Fruit fly (Drosophila melanogaster): ENCODE results near the gene CG14671.

Gene CG14671

dm6 chr3R:5568590-5568989 is 4.0 kb upstream of the CG14671 start, which contains the start of the genes CG2931 and Rheb (continued):
- TF ChIP-seq Optix (GFP tag; IDR thresholded peaks at IDR 0.05) (peak; percentile 39; the same call in 1 of the 3 replicates), CG13296 (GFP tag; optimal IDR thresholded peaks at IDR 0.05) (peak; percentile 23), CG12299 (tag; optimal IDR thresholded peaks at IDR 0.05) (peak; percentile 41), repo (GFP tag; optimal IDR thresholded peaks at IDR 0.05) (no peak), CG8359 (GFP tag; optimal IDR thresholded peaks at IDR 0.05; ENCODE audit: borderline replicate concordance) (no peak), CG7987 (GFP tag; optimal IDR thresholded peaks at IDR 0.05) (peak; percentile 16), HmgZ (tag; optimal IDR thresholded peaks at IDR 0.05) (peak; percentile 72), dmrt99B (tag; optimal IDR thresholded peaks at IDR 0.05) (no peak), tap (tag; optimal IDR thresholded peaks at IDR 0.05) (peak; percentile 48), CG10979 (tag; optimal IDR thresholded peaks at IDR 0.05) (peak; percentile 58), mirr (GFP tag; optimal IDR thresholded peaks at IDR 0.05) (no peak), CG11695 (GFP tag; IDR thresholded peaks at IDR 0.05) (0 out of 3 replicates have a peak, but pooled peaks have one; percentile 21), wdn (GFP tag; IDR thresholded peaks at IDR 0.05) (no peak), Adf1 (GFP tag; IDR thresholded peaks at IDR 0.05) (peak; percentile 54), tio (GFP tag; optimal IDR thresholded peaks at IDR 0.05) (no peak), nom (GFP tag; optimal IDR thresholded peaks at IDR 0.05) (no peak), Trl (optimal IDR thresholded peaks at IDR 0.05) (no peak), Trl (GFP tag; optimal IDR thresholded peaks at IDR 0.05) (no peak), CG11093 (GFP tag; IDR thresholded peaks at IDR 0.05) (no peak), fd64A (GFP tag; optimal IDR thresholded peaks at IDR 0.05) (no peak), CG17829 (tag; optimal IDR thresholded peaks at IDR 0.05) (peak; percentile 83), CG10431 (GFP tag; optimal IDR thresholded peaks at IDR 0.05) (peak; percentile 16), Fer3 (tag; optimal IDR thresholded peaks at IDR 0.05) (peak; percentile 63), trh (GFP tag; optimal IDR thresholded peaks at IDR 0.05) (peak; percentile 1), Taf1 (GFP tag; IDR thresholded peaks at IDR 0.05) (no peak), Blimp-1 (GFP tag; optimal IDR thresholded peaks at IDR 0.05) (peak; percentile 60), slp2 (GFP tag; optimal IDR thresholded peaks at IDR 0.05) (peak; percentile 14), CG15269 (tag; optimal IDR thresholded peaks at IDR 0.05) (peak; percentile 68), CG18599 (GFP tag; optimal IDR thresholded peaks at IDR 0.05) (peak; percentile 37), hbn (GFP tag; IDR thresholded peaks at IDR 0.05; ENCODE audit: partially characterized antibody) (peak; percentile 73), CG8765 (GFP tag; IDR thresholded peaks at IDR 0.05) (no peak), tup (GFP tag; optimal IDR thresholded peaks at IDR 0.05) (peak; percentile 48), CG12391 (tag; optimal IDR thresholded peaks at IDR 0.05) (peak; percentile 81), gt (GFP tag; IDR thresholded peaks at IDR 0.05) (no peak), yki (optimal IDR thresholded peaks at IDR 0.05) (no peak), CG4820 (GFP tag; optimal IDR thresholded peaks at IDR 0.05) (peak; percentile 61), Lhr (GFP tag; optimal IDR thresholded peaks at IDR 0.05) (peak; percentile 76), CG1832 (GFP tag; optimal IDR thresholded peaks at IDR 0.05) (no peak), C15 (GFP tag; IDR thresholded peaks at IDR 0.05) (no peak), sob (GFP tag; IDR thresholded peaks at IDR 0.05) (peak; percentile 70), sug (tag; optimal IDR thresholded peaks at IDR 0.05) (peak; percentile 63), psq (GFP tag; optimal IDR thresholded peaks at IDR 0.05) (peak; percentile 14), CG4707 (GFP tag; optimal IDR thresholded peaks at IDR 0.05) (no peak), tgo (GFP tag; IDR thresholded peaks at IDR 0.05) (peak; percentile 67), Hr78 (GFP tag; optimal IDR thresholded peaks at IDR 0.05) (no peak), tna (GFP tag; IDR thresholded peaks at IDR 0.05; ENCODE audit: partially characterized antibody) (peak; percentile 64), caup (GFP tag; optimal IDR thresholded peaks at IDR 0.05; ENCODE audit: severe bottlenecking) (no peak), grn (GFP tag; optimal IDR thresholded peaks at IDR 0.05) (peak; percentile 39), CG7928 (GFP tag; optimal IDR thresholded peaks at IDR 0.05) (peak; percentile 15), CG14014 (GFP tag; IDR thresholded peaks at IDR 0.05) (peak; percentile 63), hb (GFP tag; IDR thresholded peaks at IDR 0.05; ENCODE audit: partially characterized antibody) (peak; percentile 59; the same call in 2 of the 3 replicates)
